Fruit fly (Drosophila melanogaster) whole organism, wandering third instar larva: ENCODE data around the gene cu.

Experiments
- Abd-B ChIP-seq: fragments of >200 bp; optimal IDR thresholded peaks from 2 replicates; lab custom pipeline; 2017; ENCODE audit warnings: missing biosample characterization, missing genetic modification characterization
- CG32264 ChIP-seq: fragments of 200-800 bp; sonication (Bioruptor generic); optimal IDR thresholded peaks from 2 replicates; lab custom pipeline; 2016; ENCODE audit warnings: missing biosample characterization, missing genetic modification characterization
- CG9705 ChIP-seq: fragments of 200-800 bp; sonication (Bioruptor generic); optimal IDR thresholded peaks from 2 replicates; lab custom pipeline; 2018; ENCODE audit warnings: missing biosample characterization, mild to moderate bottlenecking, missing genetic modification characterization
- CrebA ChIP-seq: fragments of 200-800 bp; sonication (Bioruptor generic); optimal IDR thresholded peaks from 2 replicates; lab custom pipeline; 2016; ENCODE audit warnings: missing biosample characterization, mild to moderate bottlenecking, missing genetic modification characterization, borderline replicate concordance
- Dfd ChIP-seq: fragments of >200 bp; optimal IDR thresholded peaks from 2 replicates; lab custom pipeline; 2017; ENCODE audit warnings: missing biosample characterization, missing genetic modification characterization
- Dif ChIP-seq: fragments of 200-275, 200-300 bp; sonication (Bioruptor generic); optimal IDR thresholded peaks from 2 replicates; lab custom pipeline; 2018; ENCODE audit warnings: missing biosample characterization, missing genetic modification characterization; ENCODE audit not compliant: partially characterized antibody
- GATAd ChIP-seq: sonication (Bioruptor generic); optimal IDR thresholded peaks from 2 replicates; lab custom pipeline; 2016; ENCODE audit warnings: missing biosample characterization, missing genetic modification characterization
- HLH106 ChIP-seq: fragments of 200-800 bp; optimal IDR thresholded peaks from 3 replicates; lab custom pipeline; 2019; ENCODE audit warnings: missing biosample characterization, mild to moderate bottlenecking, missing genetic modification characterization, moderate library complexity
- Hnf4 ChIP-seq: fragments of 200-800 bp; sonication (Bioruptor generic); optimal IDR thresholded peaks from 2 replicates; lab custom pipeline; 2016; ENCODE audit warnings: missing biosample characterization, mild to moderate bottlenecking, missing genetic modification characterization
- Hr78 ChIP-seq: fragments of >200 bp; optimal IDR thresholded peaks from 2 replicates; lab custom pipeline; 2017; ENCODE audit warnings: missing biosample characterization, missing genetic modification characterization
- Hr83 ChIP-seq: fragments of 200-300 bp; sonication (Bioruptor generic); optimal IDR thresholded peaks from 2 replicates; lab custom pipeline; 2016; ENCODE audit warnings: missing biosample characterization, mild to moderate bottlenecking, missing genetic modification characterization, moderate library complexity; ENCODE audit not compliant: poor library complexity, severe bottlenecking
- Jra ChIP-seq: sonication (Bioruptor generic); optimal IDR thresholded peaks from 2 replicates; lab custom pipeline; 2016; ENCODE audit warnings: missing biosample characterization, missing genetic modification characterization
- Mio ChIP-seq: sonication (Bioruptor generic); optimal IDR thresholded peaks from 2 replicates; lab custom pipeline; 2016; ENCODE audit warnings: missing biosample characterization, missing genetic modification characterization
- Myc ChIP-seq: fragments of >200 bp; optimal IDR thresholded peaks from 2 replicates; lab custom pipeline; 2017
- N ChIP-seq: fragments of >200 bp; optimal IDR thresholded peaks from 2 replicates; lab custom pipeline; 2018; ENCODE audit warnings: missing biosample characterization, missing external identifiers, missing genetic modification characterization
- OdsH ChIP-seq: fragments of 200-800 bp; sonication (Bioruptor generic); optimal IDR thresholded peaks from 2 replicates; lab custom pipeline; 2016; ENCODE audit warnings: missing biosample characterization, mild to moderate bottlenecking, missing genetic modification characterization
- Rel ChIP-seq, 2 experiments: fragments of 200-800 bp; sonication (Bioruptor generic) in 1 of 2; optimal IDR thresholded peaks; 2 replicates in 1 of 2; 3 replicates in 1 of 2; lab custom pipeline; 2016 to 2019; ENCODE audit warnings: mild to moderate bottlenecking in 2 of 2, missing biosample characterization in 2 of 2, missing genetic modification characterization in 2 of 2, moderate library complexity in 1 of 2
- Sp1 ChIP-seq: fragments of 200-800 bp; sonication (Bioruptor generic); optimal IDR thresholded peaks from 3 replicates; lab custom pipeline; 2019; ENCODE audit warnings: missing biosample characterization, mild to moderate bottlenecking, missing genetic modification characterization, moderate library complexity
- Vsx2 ChIP-seq: fragments of 200-300, 225-300 bp; sonication (Bioruptor generic); optimal IDR thresholded peaks from 2 replicates; lab custom pipeline; 2018; ENCODE audit warnings: missing biosample characterization, missing genetic modification characterization; ENCODE audit not compliant: partially characterized antibody
- br ChIP-seq: fragments of 200-800 bp; sonication (Bioruptor generic); optimal IDR thresholded peaks from 2 replicates; lab custom pipeline; 2016; ENCODE audit warnings: missing biosample characterization, missing genetic modification characterization
- brk ChIP-seq: fragments of 200-800 bp; sonication (Bioruptor generic); optimal IDR thresholded peaks from 2 replicates; lab custom pipeline; 2016; ENCODE audit warnings: missing biosample characterization, mild to moderate bottlenecking, missing genetic modification characterization
- dl ChIP-seq, 2 experiments: fragments of 175-275, 200-275 bp in 1 of 2; fragments of 200-275 bp in 1 of 2; sonication (Bioruptor generic); optimal IDR thresholded peaks; lab custom pipeline; 2018; ENCODE audit warnings: mild to moderate bottlenecking in 2 of 2, missing biosample characterization in 2 of 2, missing genetic modification characterization in 2 of 2, moderate library complexity in 2 of 2; ENCODE audit not compliant: partially characterized antibody in 2 of 2, insufficient read depth in 1 of 2
- dmrt93B ChIP-seq: fragments of 200-800 bp; sonication (Bioruptor generic); optimal IDR thresholded peaks from 2 replicates; lab custom pipeline; 2018; ENCODE audit warnings: missing biosample characterization, mild to moderate bottlenecking, missing genetic modification characterization
- dsf ChIP-seq: sonication (Bioruptor generic); optimal IDR thresholded peaks from 2 replicates; lab custom pipeline; 2016; ENCODE audit warnings: missing biosample characterization, missing genetic modification characterization, borderline replicate concordance
- ey ChIP-seq: fragments of 200-800 bp; sonication (Bioruptor generic); optimal IDR thresholded peaks from 2 replicates; lab custom pipeline; 2016; ENCODE audit warnings: missing biosample characterization, missing genetic modification characterization
- foxo ChIP-seq, 2 experiments: fragments of 200-800 bp; sonication (Bioruptor generic); optimal IDR thresholded peaks; 2 replicates in 1 of 2; 3 replicates in 1 of 2; lab custom pipeline; 2016 to 2017; ENCODE audit warnings: missing biosample characterization in 2 of 2, missing genetic modification characterization in 2 of 2
- fru ChIP-seq: fragments of 200-800 bp; sonication (Bioruptor generic); optimal IDR thresholded peaks from 3 replicates; lab custom pipeline; 2016; ENCODE audit warnings: missing biosample characterization, mild to moderate bottlenecking, missing genetic modification characterization
- h ChIP-seq: fragments of 200-800 bp; sonication (Bioruptor generic); optimal IDR thresholded peaks from 3 replicates; lab custom pipeline; 2016; ENCODE audit warnings: missing biosample characterization, mild to moderate bottlenecking, missing genetic modification characterization
- jim ChIP-seq: fragments of 175-275, 200-325 bp; sonication (Bioruptor generic); optimal IDR thresholded peaks from 2 replicates; lab custom pipeline; 2016; ENCODE audit warnings: missing biosample characterization, mild to moderate bottlenecking, missing genetic modification characterization
- lola ChIP-seq: fragments of >200 bp; optimal IDR thresholded peaks from 2 replicates; lab custom pipeline; 2017; ENCODE audit warnings: missing biosample characterization, missing genetic modification characterization
- pan ChIP-seq: fragments of >200 bp; optimal IDR thresholded peaks from 2 replicates; lab custom pipeline; 2017
- psq ChIP-seq: fragments of 200-800 bp; sonication (Bioruptor generic); optimal IDR thresholded peaks from 3 replicates; lab custom pipeline; 2017; ENCODE audit warnings: missing biosample characterization, mild to moderate bottlenecking, missing genetic modification characterization, moderate library complexity
- rgr ChIP-seq: fragments of 200-800 bp; sonication (Bioruptor generic); optimal IDR thresholded peaks from 3 replicates; lab custom pipeline; 2016; ENCODE audit warnings: missing biosample characterization, mild to moderate bottlenecking, missing genetic modification characterization
- sage ChIP-seq: fragments of 200-800 bp; sonication (Bioruptor generic); optimal IDR thresholded peaks from 2 replicates; lab custom pipeline; 2016; ENCODE audit warnings: missing biosample characterization, mild to moderate bottlenecking, missing genetic modification characterization
- sv ChIP-seq: fragments of 200-800 bp; sonication (Bioruptor generic); optimal IDR thresholded peaks from 3 replicates; lab custom pipeline; 2016; ENCODE audit warnings: missing biosample characterization, missing genetic modification characterization
- tai ChIP-seq: sonication (Bioruptor generic); optimal IDR thresholded peaks from 2 replicates; lab custom pipeline; 2016; ENCODE audit warnings: missing biosample characterization, missing genetic modification characterization
- usp ChIP-seq: fragments of >200 bp; optimal IDR thresholded peaks from 2 replicates; lab custom pipeline; 2017; ENCODE audit warnings: missing biosample characterization, missing genetic modification characterization
- woc ChIP-seq: sonication (Bioruptor generic); optimal IDR thresholded peaks from 2 replicates; lab custom pipeline; 2016; ENCODE audit warnings: missing biosample characterization, mild to moderate bottlenecking, missing genetic modification characterization

The cu gene

dm6 chr3R:11208766-11209331, 11.5 kb downstream of the cu start:
- TF ChIP-seq dsf (GFP tag; lab: Kevin White, UChicago) (no peak), Myc (lab: Kevin White, UChicago) (peak; percentile 13), brk (peak; percentile 6), psq (GFP tag; lab: Kevin White, UChicago) (no peak), br (no peak), Abd-B (no peak), OdsH (GFP tag; lab: Kevin White, UChicago) (no peak)

- TF ChIP-seq fru (GFP tag; lab: Kevin White, UChicago) (peak; percentile 63), dmrt93B (peak; percentile 24), GATAd (GFP tag; lab: Kevin White, UChicago) (no peak), CG32264 (GFP tag; lab: Kevin White, UChicago) (no peak), Dfd (GFP tag; lab: Kevin White, UChicago) (no peak), Mio (GFP tag; lab: Kevin White, UChicago) (no peak), HLH106 (tag; lab: Kevin White, UChicago) (peak; percentile 43), Myc (lab: Kevin White, UChicago) (peak; percentile 51), Sp1 (GFP tag; lab: Kevin White, UChicago) (peak; percentile 66), N (no peak), Hr83 (GFP tag; lab: Kevin White, UChicago) (peak; percentile 82), psq (GFP tag; lab: Kevin White, UChicago) (peak; percentile 63), h (GFP tag; lab: Kevin White, UChicago) (peak; percentile 64), woc (GFP tag; lab: Kevin White, UChicago) (peak; percentile 48), brk (peak; percentile 77), sage (GFP tag; lab: Kevin White, UChicago) (no peak), ey (peak; percentile 49), sv (GFP tag; lab: Kevin White, UChicago) (peak; percentile 58), Rel (GFP tag; optimal IDR thresholded peaks at IDR 0.05; lab: Kevin White, UChicago) (no peak), Rel (tag; optimal IDR thresholded peaks at IDR 0.05; lab: Kevin White, UChicago) (peak; percentile 52), usp (GFP tag; lab: Kevin White, UChicago) (no peak), tai (GFP tag; lab: Kevin White, UChicago) (no peak), foxo (GFP tag; optimal IDR thresholded peaks at IDR 0.05; lab: Kevin White, UChicago) (peak in 1 of 2 experiments; percentile 71), jim (GFP tag; lab: Kevin White, UChicago) (no peak), Dif (GFP tag; lab: Kevin White, UChicago) (peak; percentile 72), rgr (GFP tag; lab: Kevin White, UChicago) (peak; percentile 57), CG9705 (GFP tag; lab: Kevin White, UChicago) (peak; percentile 17), OdsH (GFP tag; lab: Kevin White, UChicago) (peak; percentile 13), br (peak; percentile 40), Hr78 (GFP tag; lab: Kevin White, UChicago) (no peak), Hnf4 (GFP tag; lab: Kevin White, UChicago) (peak; percentile 66), CrebA (no peak), Vsx2 (no peak), pan (no peak), Jra (GFP tag; lab: Kevin White, UChicago) (peak; percentile 65), Abd-B (no peak), dl (GFP tag; optimal IDR thresholded peaks at IDR 0.05; lab: Kevin White, UChicago; ENCODE audit: insufficient read depth in 1 of 2, partially characterized antibody in 2 of 2) (no peak), dsf (GFP tag; lab: Kevin White, UChicago) (peak; percentile 46), lola (GFP tag; lab: Kevin White, UChicago) (no peak)
- TF ChIP-seq, all 38 proteins: peak for 22
These were observed 12.5 kb downstream of the cu start, which contains the start of the genes SdhC and Tctp for dm6 chr3R:11209801-11210402. TSS of gene SdhC (minus strand) at chr3R:11209849. TSS of gene Tctp (plus strand) at chr3R:11210247.
